Fruit fly (Drosophila melanogaster) whole organism, embryonic: ENCODE measurements around the gene Top3beta.

Source experiments
- Aef1 ChIP-seq: fragments of 200-800 bp; sonication (Bioruptor generic); IDR thresholded peaks from 3 replicates; pipeline ENCODE4 v1.3.6; 2022; ENCODE audit warnings: missing biosample characterization, missing genetic modification characterization
- CG1024 ChIP-seq: fragments of 200-800 bp; sonication (Bioruptor generic); IDR thresholded peaks from 2 replicates; pipeline ENCODE4 v1.3.6; 2022; ENCODE audit warnings: missing biosample characterization, missing genetic modification characterization
- CG10462 ChIP-seq: fragments of 200-800 bp; sonication (Bioruptor generic); optimal IDR thresholded peaks from 2 replicates; lab custom pipeline; 2016; ENCODE audit warnings: missing biosample characterization, missing genetic modification characterization
- CG10543 ChIP-seq: fragments of 200-800 bp; sonication (Bioruptor generic); optimal IDR thresholded peaks from 3 replicates; lab custom pipeline; 2017; ENCODE audit warnings: missing biosample characterization, mild to moderate bottlenecking, missing genetic modification characterization, moderate library complexity
- CG11085 ChIP-seq: fragments of 200-800 bp; sonication (Bioruptor generic); IDR thresholded peaks from 2 replicates; pipeline ENCODE4 v1.3.6; 2022; ENCODE audit warnings: missing biosample characterization, missing genetic modification characterization
- CG11398 ChIP-seq: fragments of 200-800 bp; sonication (Bioruptor generic); optimal IDR thresholded peaks from 2 replicates; lab custom pipeline; 2016; ENCODE audit warnings: missing biosample characterization, missing genetic modification characterization
- CG15601 ChIP-seq: fragments of 200-800 bp; sonication (Bioruptor generic); optimal IDR thresholded peaks from 3 replicates; lab custom pipeline; 2019; ENCODE audit warnings: missing biosample characterization, mild to moderate bottlenecking, missing genetic modification characterization, moderate library complexity
- CG15696 ChIP-seq: fragments of 200-800 bp; sonication (Bioruptor generic); optimal IDR thresholded peaks from 2 replicates; lab custom pipeline; 2019; ENCODE audit warnings: missing biosample characterization, mild to moderate bottlenecking, missing genetic modification characterization, moderate library complexity
- CG18011 ChIP-seq: fragments of 200-800 bp; sonication (Bioruptor generic); optimal IDR thresholded peaks from 2 replicates; lab custom pipeline; 2017; ENCODE audit warnings: missing biosample characterization, missing genetic modification characterization, mild to moderate bottlenecking, moderate library complexity, missing genotype
- CG1832 ChIP-seq: fragments of 200-800 bp; sonication (Bioruptor generic); optimal IDR thresholded peaks from 2 replicates; lab custom pipeline; 2017; ENCODE audit warnings: missing biosample characterization, mild to moderate bottlenecking, missing genetic modification characterization, inconsistent platforms
- CG18599 ChIP-seq: fragments of 200-800 bp; sonication (Bioruptor generic); optimal IDR thresholded peaks from 3 replicates; lab custom pipeline; 2017; ENCODE audit warnings: missing biosample characterization, missing genetic modification characterization, mild to moderate bottlenecking, moderate library complexity, missing genetic modification reagents
- CG2116 ChIP-seq: fragments of 200-800 bp; sonication (Bioruptor generic); optimal IDR thresholded peaks from 3 replicates; lab custom pipeline; 2018; ENCODE audit warnings: missing biosample characterization, mild to moderate bottlenecking, missing genetic modification characterization
- CG2202 ChIP-seq: fragments of 200-800 bp; sonication (Bioruptor generic); optimal IDR thresholded peaks from 2 replicates; lab custom pipeline; 2018; ENCODE audit warnings: missing biosample characterization, mild to moderate bottlenecking, missing genetic modification characterization
- CG3281 ChIP-seq: fragments of 200-800 bp; sonication (Bioruptor generic); optimal IDR thresholded peaks from 3 replicates; lab custom pipeline; 2017; ENCODE audit warnings: missing biosample characterization, mild to moderate bottlenecking, missing genetic modification characterization
- CG34224 ChIP-seq: fragments of 200-800 bp; sonication (Bioruptor generic); IDR thresholded peaks from 3 replicates; pipeline ENCODE4 v1.3.6; 2022; ENCODE audit warnings: missing biosample characterization, missing genetic modification characterization; ENCODE audit not compliant: partially characterized antibody
- CG3995 ChIP-seq: fragments of 200-800 bp; sonication (Bioruptor generic); optimal IDR thresholded peaks from 3 replicates; lab custom pipeline; 2016; ENCODE audit warnings: missing biosample characterization, missing genetic modification characterization
- CG42726 ChIP-seq: fragments of 200-800 bp; sonication (Bioruptor generic); IDR thresholded peaks from 2 replicates; pipeline ENCODE4 v1.3.6; 2022; ENCODE audit warnings: missing biosample characterization, missing genetic modification characterization; ENCODE audit not compliant: partially characterized antibody
- CG5180 ChIP-seq: fragments of 200-800 bp; sonication (Bioruptor generic); optimal IDR thresholded peaks from 3 replicates; lab custom pipeline; 2017; ENCODE audit warnings: missing biosample characterization, missing genetic modification characterization, mild to moderate bottlenecking, moderate library complexity, missing genetic modification reagents
- CG6654 ChIP-seq: fragments of 200-800 bp; sonication (Bioruptor generic); optimal IDR thresholded peaks from 2 replicates; lab custom pipeline; 2017; ENCODE audit warnings: missing biosample characterization, mild to moderate bottlenecking, missing genetic modification characterization
- CG6765 ChIP-seq: fragments of 200-800 bp; sonication (Bioruptor generic); optimal IDR thresholded peaks from 3 replicates; lab custom pipeline; 2017; ENCODE audit warnings: missing biosample characterization, mild to moderate bottlenecking, missing genetic modification characterization
- CG7357 ChIP-seq: fragments of 200-800 bp; sonication (Bioruptor generic); IDR thresholded peaks from 3 replicates; pipeline ENCODE4 v1.3.6; 2022; ENCODE audit warnings: missing biosample characterization, missing genetic modification characterization
- CG7963 ChIP-seq: fragments of 200-800 bp; sonication (Bioruptor generic); IDR thresholded peaks from 3 replicates; pipeline ENCODE4 v1.3.6; 2022; ENCODE audit warnings: missing biosample characterization, missing genetic modification characterization; ENCODE audit not compliant: partially characterized antibody
- CG9609 ChIP-seq: fragments of 200-800 bp; sonication (Bioruptor generic); optimal IDR thresholded peaks from 3 replicates; lab custom pipeline; 2016; ENCODE audit warnings: missing biosample characterization, missing genetic modification characterization
- CrebB ChIP-seq: fragments of 200-800 bp; sonication (Bioruptor generic); optimal IDR thresholded peaks from 3 replicates; lab custom pipeline; 2018; ENCODE audit warnings: missing biosample characterization, mild to moderate bottlenecking, missing genetic modification characterization
- Dip2 ChIP-seq: fragments of 200-800 bp; sonication (Bioruptor generic); IDR thresholded peaks from 2 replicates; pipeline ENCODE4 v1.3.6; 2022; ENCODE audit warnings: missing biosample characterization, missing genetic modification characterization
- Dp ChIP-seq: fragments of 200-800 bp; sonication (Bioruptor generic); optimal IDR thresholded peaks from 2 replicates; lab custom pipeline; 2018; ENCODE audit warnings: missing biosample characterization, mild to moderate bottlenecking, missing genetic modification characterization, moderate library complexity
- Ets97D ChIP-seq: fragments of 200-800 bp; sonication (Bioruptor generic); optimal IDR thresholded peaks from 3 replicates; lab custom pipeline; 2016; ENCODE audit warnings: missing biosample characterization, missing genetic modification characterization
- Hmr ChIP-seq: fragments of 200-800 bp; sonication (Bioruptor generic); optimal IDR thresholded peaks from 3 replicates; lab custom pipeline; 2017; ENCODE audit warnings: mild to moderate bottlenecking, missing biosample characterization, missing genetic modification reagents, missing genetic modification characterization
- NFAT ChIP-seq: fragments of 200-800 bp; sonication (Bioruptor generic); IDR thresholded peaks from 2 replicates; pipeline ENCODE4 v1.3.6; 2022; ENCODE audit warnings: missing biosample characterization, missing genetic modification characterization
- Nf-YA ChIP-seq: fragments of 200-800 bp; sonication (Bioruptor generic); IDR thresholded peaks from 2 replicates; pipeline ENCODE4 v1.3.6; 2022; ENCODE audit warnings: missing biosample characterization, missing genetic modification characterization
- TFAM ChIP-seq: fragments of 200-800 bp; sonication (Bioruptor generic); optimal IDR thresholded peaks from 2 replicates; lab custom pipeline; 2017; ENCODE audit warnings: missing biosample characterization, missing genetic modification characterization, inconsistent platforms
- Tbp ChIP-seq: fragments of >200 bp; optimal IDR thresholded peaks from 2 replicates; lab custom pipeline; 2018; ENCODE audit warnings: missing biosample characterization, missing genetic modification characterization
- Trl ChIP-seq, 3 experiments: fragments of >200 bp in 2 of 3; fragments of 200-800 bp in 1 of 3; sonication (Bioruptor generic) in 1 of 3; optimal IDR thresholded peaks; 2 replicates in 1 of 3; 3 replicates in 2 of 3; lab custom pipeline; 2016 to 2017; ENCODE audit warnings: missing biosample characterization in 1 of 3, missing genetic modification characterization in 1 of 3
- ap ChIP-seq: fragments of 200-800 bp; sonication (Bioruptor generic); IDR thresholded peaks from 2 replicates; pipeline ENCODE4 v1.3.6; 2022; ENCODE audit warnings: missing biosample characterization, missing genetic modification characterization
- bbx ChIP-seq: fragments of 200-800 bp; sonication (Bioruptor generic); IDR thresholded peaks from 2 replicates; pipeline ENCODE4 v1.3.6; 2022; ENCODE audit warnings: missing biosample characterization, missing genetic modification characterization; ENCODE audit not compliant: partially characterized antibody
- chn ChIP-seq: fragments of 200-800 bp; sonication (Bioruptor generic); optimal IDR thresholded peaks from 2 replicates; lab custom pipeline; 2016; ENCODE audit warnings: missing biosample characterization, missing genetic modification characterization
- dati ChIP-seq: fragments of 200-800 bp; sonication (Bioruptor generic); IDR thresholded peaks from 2 replicates; pipeline ENCODE4 v1.3.6; 2022; ENCODE audit warnings: missing biosample characterization, missing genetic modification characterization
- dmrt11E ChIP-seq: fragments of 200-800 bp; sonication (Bioruptor generic); optimal IDR thresholded peaks from 3 replicates; lab custom pipeline; 2018; ENCODE audit warnings: missing biosample characterization, mild to moderate bottlenecking, missing genetic modification characterization, moderate library complexity
- emc ChIP-seq: fragments of 200-800 bp; sonication (Bioruptor generic); optimal IDR thresholded peaks from 2 replicates; lab custom pipeline; 2016; ENCODE audit warnings: missing biosample characterization, missing genetic modification characterization
- fu2 ChIP-seq: fragments of 200-800 bp; sonication (Bioruptor generic); optimal IDR thresholded peaks from 2 replicates; lab custom pipeline; 2016; ENCODE audit warnings: missing biosample characterization, missing genetic modification characterization
- gce ChIP-seq: fragments of 200-800 bp; sonication (Bioruptor generic); IDR thresholded peaks from 3 replicates; pipeline ENCODE4 v1.3.6; 2022; ENCODE audit warnings: missing biosample characterization, missing genetic modification characterization
- gsb ChIP-seq: fragments of 200-800 bp; sonication (Bioruptor generic); IDR thresholded peaks from 2 replicates; pipeline ENCODE4 v1.3.6; 2022; ENCODE audit warnings: missing biosample characterization, missing genetic modification characterization
- jing ChIP-seq: fragments of 200-800 bp; sonication (Bioruptor generic); optimal IDR thresholded peaks from 2 replicates; lab custom pipeline; 2018; ENCODE audit warnings: missing biosample characterization, mild to moderate bottlenecking, missing genetic modification characterization
- klu ChIP-seq: fragments of 200-800 bp; sonication (Bioruptor generic); IDR thresholded peaks from 2 replicates; pipeline ENCODE4 v1.3.6; 2022; ENCODE audit warnings: missing biosample characterization, missing genetic modification characterization
- mirr ChIP-seq: fragments of 200-800 bp; sonication (Bioruptor generic); optimal IDR thresholded peaks from 3 replicates; lab custom pipeline; 2018; ENCODE audit warnings: missing biosample characterization, mild to moderate bottlenecking, missing genetic modification characterization
- pnt ChIP-seq: fragments of 200-800 bp; sonication (Bioruptor generic); optimal IDR thresholded peaks from 3 replicates; lab custom pipeline; 2016; ENCODE audit warnings: missing biosample characterization, missing genetic modification characterization
- scrt ChIP-seq: fragments of 200-800 bp; sonication (Bioruptor generic); optimal IDR thresholded peaks from 2 replicates; lab custom pipeline; 2018; ENCODE audit warnings: missing biosample characterization, mild to moderate bottlenecking, missing genetic modification characterization, moderate library complexity
- sd ChIP-seq: fragments of 200-800 bp; sonication (Bioruptor generic); optimal IDR thresholded peaks from 3 replicates; lab custom pipeline; 2018; ENCODE audit warnings: missing biosample characterization, mild to moderate bottlenecking, missing genetic modification characterization, moderate library complexity
- slp2 ChIP-seq: fragments of 200-800 bp; sonication (Bioruptor generic); optimal IDR thresholded peaks from 2 replicates; lab custom pipeline; 2016; ENCODE audit warnings: missing biosample characterization, missing genetic modification characterization
- usp ChIP-seq: fragments of >200 bp; optimal IDR thresholded peaks from 2 replicates; lab custom pipeline; 2017; ENCODE audit warnings: missing biosample characterization, missing genetic modification characterization
- wor ChIP-seq: fragments of 200-800 bp; sonication (Bioruptor generic); IDR thresholded peaks from 2 replicates; pipeline ENCODE4 v1.3.6; 2022; ENCODE audit warnings: missing biosample characterization, missing genetic modification characterization

The Top3beta gene

DNA sequence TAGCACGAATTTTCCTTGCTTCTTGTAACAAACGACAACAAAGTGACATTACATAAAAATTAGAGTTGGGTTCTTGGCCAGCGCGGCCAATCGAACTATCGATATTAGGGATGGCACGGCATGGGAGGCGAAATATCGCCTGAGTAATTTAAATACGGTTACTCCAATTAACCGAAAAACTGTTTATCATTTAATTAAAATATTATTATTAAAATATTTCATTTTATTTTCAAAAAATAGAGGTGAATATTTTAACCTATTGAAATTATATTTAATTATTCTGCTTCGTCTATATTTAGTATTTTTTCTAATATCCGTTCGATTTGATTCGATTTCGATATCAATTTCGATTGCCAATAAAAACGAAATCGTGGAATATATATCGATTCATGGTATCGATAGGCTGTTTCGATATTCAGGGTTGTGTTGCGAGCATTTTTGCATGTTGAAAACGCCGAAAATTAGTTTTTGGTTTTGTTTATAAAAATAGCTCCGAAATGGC lies 32.3 kb downstream of the Top3beta start, which contains the start of the genes Rbcn-3A and Spx (continued):
- TF ChIP-seq bbx (GFP tag; lab: Robert Waterston, UW) (peak; percentile 79), dmrt11E (peak; percentile 50), CG15601 (tag; lab: Kevin White, UChicago) (peak; percentile 29), Hmr (GFP tag; lab: Kevin White, UChicago) (peak; percentile 27), CG9609 (GFP tag; lab: Kevin White, UChicago) (no peak), CG3281 (GFP tag; lab: Kevin White, UChicago) (no peak), CG18599 (GFP tag; lab: Kevin White, UChicago) (peak; percentile 35), Trl (optimal IDR thresholded peaks at IDR 0.05; lab: Kevin White, UChicago) (no peak), Trl (GFP tag; optimal IDR thresholded peaks at IDR 0.05; lab: Kevin White, UChicago) (no peak), TFAM (GFP tag; lab: Kevin White, UChicago) (no peak), CG6654 (GFP tag; lab: Kevin White, UChicago) (no peak), ap (GFP tag; lab: Robert Waterston, UW) (no peak), CG42726 (GFP tag; lab: Robert Waterston, UW) (peak; percentile 68; the same call in 1 of the 2 replicates), jing (GFP tag; lab: Kevin White, UChicago) (no peak), CG2202 (tag; lab: Kevin White, UChicago) (no peak), Dp (GFP tag; lab: Kevin White, UChicago) (peak; percentile 35), Aef1 (GFP tag; lab: Robert Waterston, UW) (no peak), wor (GFP tag; lab: Robert Waterston, UW) (no peak), CG11085 (no peak), CrebB (tag; lab: Kevin White, UChicago) (no peak), Tbp (GFP tag; lab: Kevin White, UChicago) (no peak), CG7357 (GFP tag; lab: Robert Waterston, UW) (no peak), CG5180 (GFP tag; lab: Kevin White, UChicago) (no peak), sd (tag; lab: Kevin White, UChicago) (no peak), scrt (GFP tag; lab: Kevin White, UChicago) (no peak), gsb (GFP tag; lab: Robert Waterston, UW) (no peak), chn (GFP tag; lab: Kevin White, UChicago) (no peak), CG3995 (GFP tag; lab: Kevin White, UChicago) (peak; percentile 4), slp2 (no peak), fu2 (GFP tag; lab: Kevin White, UChicago) (no peak), mirr (GFP tag; lab: Kevin White, UChicago) (no peak), NFAT (GFP tag; lab: Robert Waterston, UW) (no peak), CG15696 (no peak), CG10462 (GFP tag; lab: Kevin White, UChicago) (no peak), Dip2 (GFP tag; lab: Robert Waterston, UW) (no peak), klu (GFP tag; lab: Robert Waterston, UW) (no peak), dati (GFP tag; lab: Robert Waterston, UW) (no peak), pnt (GFP tag; lab: Kevin White, UChicago) (no peak), CG18011 (no peak), CG11398 (no peak), emc (no peak), CG7963 (peak; percentile 83), CG6765 (GFP tag; lab: Kevin White, UChicago) (no peak), Nf-YA (no peak), gce (GFP tag; lab: Robert Waterston, UW) (no peak), CG2116 (peak; percentile 97), Ets97D (GFP tag; lab: Kevin White, UChicago) (peak; percentile 18), CG10543 (peak; percentile 16), CG1024 (GFP tag; lab: Robert Waterston, UW) (no peak), usp (no peak), CG1832 (no peak), CG34224 (peak; percentile 81)
